Fruit fly (Drosophila melanogaster) whole organism, embryonic: Measurements from ENCODE around the gene CG8892.

Experiments
- B-H1 ChIP-seq: fragments of 200-800 bp; sonication (Bioruptor generic); IDR thresholded peaks from 3 replicates; pipeline ENCODE4 v1.3.6; 2022; ENCODE audit warnings: missing biosample characterization, missing genetic modification characterization
- CG10654 ChIP-seq: fragments of 200-800 bp; sonication (Bioruptor generic); optimal IDR thresholded peaks from 2 replicates; lab custom pipeline; 2016; ENCODE audit warnings: missing biosample characterization, missing genetic modification characterization
- CG12744 ChIP-seq: fragments of 200-800 bp; sonication (Bioruptor generic); optimal IDR thresholded peaks from 2 replicates; lab custom pipeline; 2016; ENCODE audit warnings: missing biosample characterization, missing genetic modification characterization
- CG17186 ChIP-seq: fragments of 200-800 bp; sonication (Bioruptor generic); optimal IDR thresholded peaks from 3 replicates; lab custom pipeline; 2017; ENCODE audit warnings: missing biosample characterization, missing genetic modification reagents, missing genetic modification characterization
- CG18476 ChIP-seq: fragments of 200-800 bp; sonication (Bioruptor generic); optimal IDR thresholded peaks from 2 replicates; lab custom pipeline; 2016; ENCODE audit warnings: missing biosample characterization, mild to moderate bottlenecking, missing genetic modification characterization
- CG2202 ChIP-seq: fragments of 200-800 bp; sonication (Bioruptor generic); optimal IDR thresholded peaks from 2 replicates; lab custom pipeline; 2018; ENCODE audit warnings: missing biosample characterization, mild to moderate bottlenecking, missing genetic modification characterization
- CG2712 ChIP-seq: fragments of 200-800 bp; optimal IDR thresholded peaks from 3 replicates; lab custom pipeline; 2019; ENCODE audit warnings: missing biosample characterization, mild to moderate bottlenecking, missing genetic modification characterization, moderate library complexity
- CG3281 ChIP-seq: fragments of 200-800 bp; sonication (Bioruptor generic); optimal IDR thresholded peaks from 3 replicates; lab custom pipeline; 2017; ENCODE audit warnings: missing biosample characterization, mild to moderate bottlenecking, missing genetic modification characterization
- CG8388 ChIP-seq: fragments of 200-800 bp; sonication (Bioruptor generic); optimal IDR thresholded peaks from 2 replicates; lab custom pipeline; 2019; ENCODE audit warnings: missing biosample characterization, mild to moderate bottlenecking, missing genetic modification characterization, moderate library complexity
- CG9437 ChIP-seq: fragments of 200-800 bp; sonication (Bioruptor generic); optimal IDR thresholded peaks from 2 replicates; lab custom pipeline; 2018; ENCODE audit warnings: missing biosample characterization, mild to moderate bottlenecking, missing genetic modification characterization
- Camta ChIP-seq: fragments of 200-800 bp; sonication (Bioruptor generic); optimal IDR thresholded peaks from 2 replicates; lab custom pipeline; 2016; ENCODE audit warnings: missing biosample characterization, missing genetic modification characterization
- Dip2 ChIP-seq: fragments of 200-800 bp; sonication (Bioruptor generic); IDR thresholded peaks from 2 replicates; pipeline ENCODE4 v1.3.6; 2022; ENCODE audit warnings: missing biosample characterization, missing genetic modification characterization
- Doc2 ChIP-seq: fragments of 200-800 bp; sonication (Bioruptor generic); IDR thresholded peaks from 2 replicates; pipeline ENCODE4 v1.3.6; 2022; ENCODE audit warnings: missing biosample characterization, missing genetic modification characterization
- E2f1 ChIP-seq: fragments of 200-800 bp; sonication (Bioruptor generic); IDR thresholded peaks from 2 replicates; pipeline ENCODE4 v1.3.6; 2022; ENCODE audit warnings: missing biosample characterization, missing genetic modification characterization
- Eip74EF ChIP-seq, 2 experiments: fragments of 200-800 bp in 1 of 2; fragments of >200 bp in 1 of 2; sonication (Bioruptor generic) in 1 of 2; optimal IDR thresholded peaks; 2 replicates each; lab custom pipeline; 2017 to 2019; ENCODE audit warnings: missing biosample characterization in 2 of 2, missing genetic modification characterization in 2 of 2, mild to moderate bottlenecking in 1 of 2, moderate library complexity in 1 of 2
- Ets65A ChIP-seq: fragments of 200-800 bp; sonication (Bioruptor generic); peaks from one replicate; lab custom pipeline; 2016; ENCODE audit warnings: missing biosample characterization, missing genetic modification characterization
- GATAe ChIP-seq: fragments of 200-800 bp; sonication (Bioruptor generic); conservative IDR thresholded peaks from 2 replicates; pipeline ENCODE4 v1.3.6; 2022; ENCODE audit warnings: missing biosample characterization, missing genetic modification characterization
- HLH4C ChIP-seq: fragments of 200-800 bp; sonication (Bioruptor generic); IDR thresholded peaks from 3 replicates; pipeline ENCODE4 v1.3.6; 2022; ENCODE audit warnings: missing biosample characterization, missing genetic modification characterization; ENCODE audit not compliant: partially characterized antibody
- Hey ChIP-seq: fragments of 200-800 bp; sonication (Bioruptor generic); optimal IDR thresholded peaks from 3 replicates; lab custom pipeline; 2018; ENCODE audit warnings: missing biosample characterization, mild to moderate bottlenecking, missing genetic modification characterization
- HmgZ ChIP-seq: fragments of 200-800 bp; sonication (Bioruptor generic); optimal IDR thresholded peaks from 2 replicates; lab custom pipeline; 2018; ENCODE audit warnings: missing biosample characterization, mild to moderate bottlenecking, missing genetic modification characterization
- Lim3 ChIP-seq: fragments of 200-800 bp; sonication (Bioruptor generic); IDR thresholded peaks from 2 replicates; pipeline ENCODE4 v1.3.6; 2022; ENCODE audit warnings: missing biosample characterization, missing genetic modification characterization
- MTF-1 ChIP-seq: fragments of 200-800 bp; sonication (Bioruptor generic); optimal IDR thresholded peaks from 2 replicates; lab custom pipeline; 2018; ENCODE audit warnings: missing biosample characterization, mild to moderate bottlenecking, missing genetic modification characterization, borderline replicate concordance
- NC2β ChIP-seq: fragments of 200-800 bp; sonication (Bioruptor generic); optimal IDR thresholded peaks from 2 replicates; lab custom pipeline; 2016; ENCODE audit warnings: missing biosample characterization, missing genetic modification characterization
- NfI ChIP-seq: fragments of 200-800 bp; sonication (Bioruptor generic); optimal IDR thresholded peaks from 3 replicates; lab custom pipeline; 2018; ENCODE audit warnings: missing biosample characterization, mild to moderate bottlenecking, missing genetic modification characterization, moderate library complexity
- Opbp ChIP-seq: fragments of 200-800 bp; sonication (Bioruptor generic); IDR thresholded peaks from 3 replicates; pipeline ENCODE4 v1.3.6; 2022; ENCODE audit warnings: missing biosample characterization, missing genetic modification characterization; ENCODE audit not compliant: partially characterized antibody
- Taf1 ChIP-seq: fragments of 200-800 bp; sonication (Bioruptor generic); IDR thresholded peaks from 2 replicates; pipeline ENCODE4 v1.3.6; 2022; ENCODE audit warnings: missing biosample characterization, missing genetic modification characterization
- ap ChIP-seq: fragments of 200-800 bp; sonication (Bioruptor generic); IDR thresholded peaks from 2 replicates; pipeline ENCODE4 v1.3.6; 2022; ENCODE audit warnings: missing biosample characterization, missing genetic modification characterization
- chn ChIP-seq: fragments of 200-800 bp; sonication (Bioruptor generic); optimal IDR thresholded peaks from 2 replicates; lab custom pipeline; 2016; ENCODE audit warnings: missing biosample characterization, missing genetic modification characterization
- fd96Cb ChIP-seq: fragments of 200-800 bp; sonication (Bioruptor generic); optimal IDR thresholded peaks from 2 replicates; lab custom pipeline; 2018; ENCODE audit warnings: missing biosample characterization, mild to moderate bottlenecking, missing genetic modification characterization, moderate library complexity
- hbn ChIP-seq: fragments of 200-800 bp; sonication (Bioruptor generic); IDR thresholded peaks from 2 replicates; pipeline ENCODE4 v1.3.6; 2022; ENCODE audit warnings: missing biosample characterization, missing genetic modification characterization; ENCODE audit not compliant: partially characterized antibody
- her ChIP-seq: fragments of 200-800 bp; sonication (Bioruptor generic); optimal IDR thresholded peaks from 2 replicates; lab custom pipeline; 2016; ENCODE audit warnings: missing biosample characterization, missing genetic modification characterization
- hkb ChIP-seq, 2 experiments: fragments of 200-800 bp in 1 of 2; fragments of >200 bp in 1 of 2; sonication (Bioruptor generic) in 1 of 2; IDR thresholded peaks in 1 of 2; optimal IDR thresholded peaks in 1 of 2; 2 replicates each; pipeline versions ENCODE4 v1.3.6 to Lab custom; 2017 to 2022; ENCODE audit warnings: missing biosample characterization in 1 of 2, missing genetic modification characterization in 1 of 2
- inv ChIP-seq: fragments of 200-800 bp; sonication (Bioruptor generic); IDR thresholded peaks from 2 replicates; pipeline ENCODE4 v1.3.6; 2022; ENCODE audit warnings: missing biosample characterization, missing genetic modification characterization; ENCODE audit not compliant: partially characterized antibody
- phol ChIP-seq: fragments of 200-800 bp; sonication (Bioruptor generic); optimal IDR thresholded peaks from 3 replicates; lab custom pipeline; 2018; ENCODE audit warnings: missing biosample characterization, mild to moderate bottlenecking, missing genetic modification characterization, moderate library complexity
- pita ChIP-seq: fragments of 200-800 bp; sonication (Bioruptor generic); optimal IDR thresholded peaks from 2 replicates; lab custom pipeline; 2017; ENCODE audit warnings: missing biosample characterization, mild to moderate bottlenecking, missing genetic modification characterization
- pum ChIP-seq: fragments of 200-800 bp; sonication (Bioruptor generic); optimal IDR thresholded peaks from 2 replicates; lab custom pipeline; 2016; ENCODE audit warnings: missing biosample characterization, missing genetic modification characterization
- ranshi ChIP-seq: fragments of 200-800 bp; sonication (Bioruptor generic); IDR thresholded peaks from 2 replicates; pipeline ENCODE4 v1.3.6; 2022; ENCODE audit warnings: missing biosample characterization, missing genetic modification characterization
- repo ChIP-seq: fragments of 200-800 bp; sonication (Bioruptor generic); optimal IDR thresholded peaks from 2 replicates; lab custom pipeline; 2016; ENCODE audit warnings: missing biosample characterization, missing genetic modification characterization
- row ChIP-seq: fragments of 200-800 bp; sonication (Bioruptor generic); IDR thresholded peaks from 3 replicates; pipeline ENCODE4 v1.3.6; 2022; ENCODE audit warnings: missing biosample characterization, missing genetic modification characterization
- sens ChIP-seq: fragments of 200-800 bp; sonication (Bioruptor generic); peaks from one replicate; lab custom pipeline; 2016; ENCODE audit warnings: missing biosample characterization, missing genetic modification characterization
- sisA ChIP-seq: fragments of 200-800 bp; sonication (Bioruptor generic); IDR thresholded peaks from 2 replicates; pipeline ENCODE4 v1.3.6; 2022; ENCODE audit warnings: missing biosample characterization, missing genetic modification characterization
- sob ChIP-seq: fragments of 200-800 bp; sonication (Bioruptor generic); IDR thresholded peaks from 2 replicates; pipeline ENCODE4 v1.3.6; 2022; ENCODE audit warnings: missing biosample characterization, missing genetic modification characterization
- stc ChIP-seq: fragments of 200-800 bp; sonication (Bioruptor generic); IDR thresholded peaks from 2 replicates; pipeline ENCODE4 v1.3.6; 2022; ENCODE audit warnings: missing biosample characterization, missing genetic modification characterization
- ttk ChIP-seq: fragments of 200-800 bp; sonication (Bioruptor generic); IDR thresholded peaks from 2 replicates; pipeline ENCODE4 v2.1.2; 2022; ENCODE audit warnings: missing biosample characterization, missing genetic modification characterization
- unpg ChIP-seq: fragments of 200-800 bp; sonication (Bioruptor generic); optimal IDR thresholded peaks from 3 replicates; lab custom pipeline; 2018; ENCODE audit warnings: missing biosample characterization, mild to moderate bottlenecking, missing genetic modification characterization, moderate library complexity
- usp ChIP-seq: fragments of >200 bp; optimal IDR thresholded peaks from 2 replicates; lab custom pipeline; 2017; ENCODE audit warnings: missing biosample characterization, missing genetic modification characterization
- vnd ChIP-seq: fragments of 200-800 bp; sonication (Bioruptor generic); IDR thresholded peaks from 3 replicates; pipeline ENCODE4 v1.3.6; 2022; ENCODE audit warnings: missing biosample characterization, missing genetic modification characterization; ENCODE audit not compliant: partially characterized antibody
- z ChIP-seq: fragments of 200-800 bp; sonication (Bioruptor generic); IDR thresholded peaks from 3 replicates; pipeline ENCODE4 v1.3.6; 2022; ENCODE audit warnings: missing biosample characterization, missing genetic modification characterization

Gene CG8892

dm6 chr2L:5005464-5005764 lies 24.0 kb upstream of the CG8892 start (continued):
- TF ChIP-seq GATAe (no peak), HLH4C (GFP tag; lab: Robert Waterston, UW) (no peak), chn (GFP tag; lab: Kevin White, UChicago) (no peak), sens (no peak), NC2β (GFP tag; lab: Kevin White, UChicago) (no peak)

dm6 chr2L:5004677-5005463 lies 23.5 kb upstream of the CG8892 start:
- TF ChIP-seq E2f1 (peak; percentile 95), CG2202 (peak; percentile 79), NfI (GFP tag; lab: Kevin White, UChicago) (peak; percentile 96), B-H1 (peak; percentile 90), CG3281 (GFP tag; lab: Kevin White, UChicago) (peak; percentile 95), Taf1 (peak; percentile 94), Opbp (GFP tag; lab: Robert Waterston, UW) (no peak), z (GFP tag; lab: Robert Waterston, UW) (peak; percentile 56; the same call in 1 of the 3 replicates), CG10654 (GFP tag; lab: Kevin White, UChicago) (peak; percentile 91), unpg (GFP tag; lab: Kevin White, UChicago) (peak; percentile 95), Eip74EF (GFP tag; optimal IDR thresholded peaks at IDR 0.05; lab: Kevin White, UChicago) (peak in 1 of 2 experiments; percentile 88), Camta (GFP tag; lab: Kevin White, UChicago) (peak; percentile 92), chn (GFP tag; lab: Kevin White, UChicago) (peak; percentile 93), stc (GFP tag; lab: Robert Waterston, UW) (peak; percentile 95), pum (peak; percentile 93), usp (GFP tag; lab: Kevin White, UChicago) (no peak), MTF-1 (GFP tag; lab: Kevin White, UChicago) (peak; percentile 76), her (GFP tag; lab: Kevin White, UChicago) (peak; percentile 95), Dip2 (GFP tag; lab: Robert Waterston, UW) (peak; percentile 57), CG9437 (GFP tag; lab: Kevin White, UChicago) (peak; percentile 90), CG17186 (GFP tag; lab: Kevin White, UChicago) (peak; percentile 24), row (GFP tag; lab: Robert Waterston, UW) (peak; percentile 98), CG2712 (peak; percentile 94), Doc2 (GFP tag; lab: Robert Waterston, UW) (peak; percentile 81), CG18476 (GFP tag; lab: Kevin White, UChicago) (peak; percentile 91), Lim3 (GFP tag; lab: Robert Waterston, UW) (peak; percentile 84), repo (GFP tag; lab: Kevin White, UChicago) (peak; percentile 94), hkb (optimal IDR thresholded peaks at IDR 0.05; lab: Kevin White, UChicago) (no peak), hkb (GFP tag; IDR thresholded peaks at IDR 0.05; lab: Robert Waterston, UW) (peak; percentile 97), fd96Cb (tag; lab: Kevin White, UChicago) (peak; percentile 93), sisA (peak; percentile 97), vnd (GFP tag; lab: Robert Waterston, UW) (no peak), ap (GFP tag; lab: Robert Waterston, UW) (peak; percentile 94), sob (GFP tag; lab: Robert Waterston, UW) (peak; percentile 98), inv (GFP tag; lab: Robert Waterston, UW) (no peak), hbn (GFP tag; lab: Robert Waterston, UW) (no peak), Ets65A (GFP tag; lab: Kevin White, UChicago) (peak; percentile 99), CG12744 (GFP tag; lab: Kevin White, UChicago) (peak; percentile 95), phol (tag; lab: Kevin White, UChicago) (peak; percentile 90), CG8388 (GFP tag; lab: Kevin White, UChicago) (peak; percentile 91), HmgZ (tag; lab: Kevin White, UChicago) (peak; percentile 96), ttk (GFP tag; lab: Robert Waterston, UW) (peak; percentile 93), ranshi (GFP tag; lab: Robert Waterston, UW) (peak; percentile 97), pita (no peak), Hey (tag; lab: Kevin White, UChicago) (peak; percentile 80)
